Worm (Caenorhabditis elegans) whole organism, L4/young adult: Measurements from ENCODE around the gene T23G7.2.

ENCODE experiments used
- W03F9.2 ChIP-seq: fragments of 150-350 bp; optimal IDR thresholded peaks from 2 replicates; lab custom pipeline; 2014; ENCODE audit warnings: missing biosample characterization, missing genetic modification characterization
- dao-5 ChIP-seq: sonication (generic microtip); optimal IDR thresholded peaks from 2 replicates; lab custom pipeline; 2016; ENCODE audit warnings: missing genotype, missing genetic modification characterization, moderate library complexity, missing compliant biosample characterization
- him-1 ChIP-seq: sonication (generic microtip); optimal IDR thresholded peaks from 2 replicates; lab custom pipeline; 2016; ENCODE audit warnings: missing genotype, missing genetic modification reagents, missing genetic modification characterization, missing compliant biosample characterization

- no peak for TF ChIP-seq him-1 (tag; lab: Kevin White, UChicago)
- no peak for TF ChIP-seq dao-5 (tag; lab: Kevin White, UChicago)
- TF ChIP-seq W03F9.2 (tag; lab: Kevin White, UChicago), result no peak
Observed at ce11 chrII:9170851-9171250, 1.9 kb downstream of the T23G7.2 start.
